Worm (Caenorhabditis elegans) whole organism, young adult: ENCODE data around the gene btb-6.

ENCODE experiments used
- F33H1.4 ChIP-seq: fragments of 200-800 bp; sonication (Bioruptor generic); IDR thresholded peaks from 2 replicates; pipeline ENCODE4 v1.3.6; 2022; ENCODE audit warnings: missing genetic modification reagents, missing genetic modification characterization, missing compliant biosample characterization
- Y53G8AR.9 ChIP-seq: fragments of 200-800 bp; sonication (Bioruptor generic); conservative IDR thresholded peaks from 2 replicates; pipeline ENCODE4 v1.3.6; 2022; ENCODE audit warnings: missing genetic modification reagents, missing genetic modification characterization, missing compliant biosample characterization
- ama-1 ChIP-seq, 3 experiments: fragments of 150-350 bp in 1 of 3; sonication (generic microtip) in 2 of 3; optimal IDR thresholded peaks; 2 replicates each; lab custom pipeline; 2014 to 2018; ENCODE audit warnings: missing biosample characterization in 2 of 3, missing genetic modification characterization in 2 of 3, missing genetic modification reagents in 2 of 3
- ceh-58 ChIP-seq: fragments of 200-800 bp; sonication (Bioruptor generic); IDR thresholded peaks from 2 replicates; pipeline ENCODE4 v1.3.6; 2022; ENCODE audit warnings: missing genetic modification characterization, missing compliant biosample characterization
- madf-3 ChIP-seq: fragments of 200-800 bp; sonication (Bioruptor generic); IDR thresholded peaks from 2 replicates; pipeline ENCODE4 v1.3.6; 2022; ENCODE audit warnings: missing genetic modification reagents, missing genetic modification characterization, missing compliant biosample characterization
- nhr-120 ChIP-seq: fragments of 200-800 bp; sonication (Bioruptor generic); IDR thresholded peaks from 2 replicates; pipeline ENCODE4 v1.3.6; 2022; ENCODE audit warnings: missing genetic modification characterization, missing compliant biosample characterization
- nhr-90 ChIP-seq: sonication (generic microtip); optimal IDR thresholded peaks from 2 replicates; lab custom pipeline; 2016; ENCODE audit warnings: missing genotype, mild to moderate bottlenecking, missing genetic modification characterization, missing compliant biosample characterization
- pbrm-1 ChIP-seq: fragments of 200-800 bp; sonication (Bioruptor generic); IDR thresholded peaks from 2 replicates; pipeline ENCODE4 v1.3.6; 2022; ENCODE audit warnings: missing genetic modification reagents, missing genetic modification characterization, missing compliant biosample characterization
- snpc-4 ChIP-seq, 5 experiments: fragments of 150-350 bp in 1 of 5; sonication (generic microtip) in 4 of 5; optimal IDR thresholded peaks; 2 replicates each; lab custom pipeline; 2014 to 2018; ENCODE audit warnings: missing genetic modification characterization in 5 of 5, missing biosample characterization in 3 of 5, antibody characterized with exemption in 2 of 5, mild to moderate bottlenecking in 2 of 5, missing compliant biosample characterization in 2 of 5, missing genotype in 2 of 5, moderate library complexity in 2 of 5, missing genetic modification reagents in 1 of 5
- tlf-1 ChIP-seq: fragments of 200-800 bp; sonication (Bioruptor generic); optimal IDR thresholded peaks from 2 replicates; lab custom pipeline; 2018; ENCODE audit warnings: mild to moderate bottlenecking, missing genetic modification characterization, missing compliant biosample characterization
- unc-62 ChIP-seq: fragments of 150-350 bp; optimal IDR thresholded peaks from 2 replicates; lab custom pipeline; 2014; ENCODE audit warnings: missing biosample characterization, missing genetic modification reagents, missing genetic modification characterization

ce11 chrII:1742535-1742934 is 27.4 kb downstream of the btb-6 start, which contains the start of gene F36H5.12:
- TF ChIP-seq unc-62 (GFP tag; lab: Kevin White, UChicago) = no peak
- no peak for TF ChIP-seq pbrm-1 (GFP tag; lab: Robert Waterston, UW)
- no peak for TF ChIP-seq ama-1 (optimal IDR thresholded peaks at IDR 0.05; lab: Kevin White, UChicago)
- no peak for TF ChIP-seq ama-1 (GFP tag; optimal IDR thresholded peaks at IDR 0.05; lab: Kevin White, UChicago)
- TF ChIP-seq ceh-58 = no peak
- no peak for TF ChIP-seq nhr-120 (GFP tag; lab: Robert Waterston, UW)
- no peak for TF ChIP-seq F33H1.4 (GFP tag; lab: Robert Waterston, UW)
- no peak for TF ChIP-seq nhr-90 (tag; lab: Kevin White, UChicago)
- TF ChIP-seq tlf-1 (GFP tag; lab: Kevin White, UChicago) = no peak
- no peak for TF ChIP-seq snpc-4 (GFP tag; optimal IDR thresholded peaks at IDR 0.05; lab: Kevin White, UChicago)
- no peak for TF ChIP-seq snpc-4 (tag; optimal IDR thresholded peaks at IDR 0.05; lab: Kevin White, UChicago)
- no peak for TF ChIP-seq madf-3 (GFP tag; lab: Robert Waterston, UW)
- no peak for TF ChIP-seq Y53G8AR.9 (GFP tag; lab: Robert Waterston, UW)
